Fruit fly (Drosophila melanogaster) whole organism, prepupa: ENCODE measurements around the gene xit.

Experiments used
- CG10631 ChIP-seq: fragments of 200-800 bp; sonication (Bioruptor generic); optimal IDR thresholded peaks from 2 replicates; lab custom pipeline; 2016; ENCODE audit warnings: missing biosample characterization, missing genetic modification characterization
- CG10669 ChIP-seq: fragments of 200-800 bp; sonication (Bioruptor generic); optimal IDR thresholded peaks from 3 replicates; lab custom pipeline; 2018; ENCODE audit warnings: missing biosample characterization, mild to moderate bottlenecking, missing genetic modification characterization, moderate library complexity
- CG11294 ChIP-seq: fragments of 200-800 bp; sonication (Bioruptor generic); IDR thresholded peaks from 2 replicates; pipeline ENCODE4 v1.3.6; 2022; ENCODE audit warnings: missing biosample characterization, missing genetic modification characterization
- CG11762 ChIP-seq: fragments of 200-800 bp; sonication (Bioruptor generic); optimal IDR thresholded peaks from 3 replicates; lab custom pipeline; 2016; ENCODE audit warnings: missing biosample characterization, missing genetic modification characterization; ENCODE audit not compliant: insufficient read depth
- CG11902 ChIP-seq: fragments of 200-800 bp; sonication (Bioruptor generic); optimal IDR thresholded peaks from 3 replicates; lab custom pipeline; 2016; ENCODE audit warnings: missing biosample characterization, missing genetic modification characterization
- CG15336 ChIP-seq: fragments of 200-800 bp; sonication (Bioruptor generic); IDR thresholded peaks from 2 replicates; pipeline ENCODE4 v1.3.6; 2022; ENCODE audit warnings: missing biosample characterization, missing genetic modification characterization
- CG3032 ChIP-seq: fragments of 200-800 bp; optimal IDR thresholded peaks from 2 replicates; lab custom pipeline; 2019; ENCODE audit warnings: missing biosample characterization, mild to moderate bottlenecking, missing genetic modification characterization, moderate library complexity
- CG3919 ChIP-seq: fragments of 200-800 bp; sonication (Bioruptor generic); optimal IDR thresholded peaks from 3 replicates; lab custom pipeline; 2016; ENCODE audit warnings: missing biosample characterization, missing genetic modification characterization
- CG4318 ChIP-seq: fragments of 200-800 bp; sonication (Bioruptor generic); optimal IDR thresholded peaks from 3 replicates; lab custom pipeline; 2017; ENCODE audit warnings: missing biosample characterization, mild to moderate bottlenecking, missing genetic modification characterization
- CG6276 ChIP-seq: fragments of 200-800 bp; sonication (Bioruptor generic); optimal IDR thresholded peaks from 2 replicates; lab custom pipeline; 2017; ENCODE audit warnings: missing biosample characterization, mild to moderate bottlenecking, missing genetic modification characterization
- CG6792 ChIP-seq: fragments of 200-800 bp; sonication (Bioruptor generic); optimal IDR thresholded peaks from 3 replicates; lab custom pipeline; 2016; ENCODE audit warnings: missing biosample characterization, missing genetic modification characterization
- CG6808 ChIP-seq: fragments of 200-800 bp; sonication (Bioruptor generic); optimal IDR thresholded peaks from 3 replicates; lab custom pipeline; 2017; ENCODE audit warnings: missing biosample characterization, missing genetic modification characterization, mild to moderate bottlenecking, moderate library complexity, missing genetic modification reagents
- CG6854 ChIP-seq: fragments of 200-800 bp; sonication (Bioruptor generic); optimal IDR thresholded peaks from 2 replicates; lab custom pipeline; 2017; ENCODE audit warnings: missing biosample characterization, mild to moderate bottlenecking, missing genetic modification characterization
- CG7368 ChIP-seq: fragments of 200-800 bp; sonication (Bioruptor generic); optimal IDR thresholded peaks from 3 replicates; lab custom pipeline; 2016; ENCODE audit warnings: missing biosample characterization, missing genetic modification characterization
- CG8119 ChIP-seq: fragments of 200-800 bp; sonication (Bioruptor generic); IDR thresholded peaks from 3 replicates; pipeline ENCODE4 v1.3.6; 2022; ENCODE audit warnings: missing biosample characterization, missing genetic modification characterization
- CG8319 ChIP-seq: fragments of 200-800 bp; sonication (Bioruptor generic); optimal IDR thresholded peaks from 3 replicates; lab custom pipeline; 2016; ENCODE audit warnings: missing biosample characterization, missing genetic modification characterization
- CG8632 ChIP-seq: fragments of 200-800 bp; sonication (Bioruptor generic); optimal IDR thresholded peaks from 3 replicates; lab custom pipeline; 2016; ENCODE audit warnings: missing biosample characterization, missing genetic modification characterization
- CG9139 ChIP-seq: fragments of 200-800 bp; sonication (Bioruptor generic); optimal IDR thresholded peaks from 3 replicates; lab custom pipeline; 2017; ENCODE audit warnings: missing biosample characterization, mild to moderate bottlenecking, missing genetic modification characterization
- Eip78C ChIP-seq: fragments of 200-800 bp; sonication (Bioruptor generic); peaks from one replicate; lab custom pipeline; 2016; ENCODE audit warnings: missing biosample characterization, missing genetic modification characterization
- Ets21C ChIP-seq: fragments of 200-800 bp; sonication (Bioruptor generic); optimal IDR thresholded peaks from 3 replicates; lab custom pipeline; 2016; ENCODE audit warnings: missing biosample characterization, missing genetic modification characterization
- Ets96B ChIP-seq: fragments of 200-800 bp; optimal IDR thresholded peaks from 2 replicates; lab custom pipeline; 2019; ENCODE audit warnings: missing biosample characterization, mild to moderate bottlenecking, missing genetic modification characterization, moderate library complexity
- Hr38 ChIP-seq: sonication (Bioruptor generic); optimal IDR thresholded peaks from 2 replicates; lab custom pipeline; 2016; ENCODE audit warnings: missing biosample characterization, missing genetic modification characterization
- Lpt ChIP-seq: fragments of 200-800 bp; sonication (Bioruptor generic); optimal IDR thresholded peaks from 3 replicates; lab custom pipeline; 2016; ENCODE audit warnings: missing biosample characterization, missing genetic modification characterization
- Met ChIP-seq: fragments of 200-800 bp; sonication (Bioruptor generic); optimal IDR thresholded peaks from 3 replicates; lab custom pipeline; 2016; ENCODE audit warnings: missing biosample characterization, missing genetic modification characterization
- Smox ChIP-seq: fragments of 200-800 bp; sonication (Bioruptor generic); optimal IDR thresholded peaks from 3 replicates; lab custom pipeline; 2016; ENCODE audit warnings: missing biosample characterization, missing genetic modification characterization
- Sox14 ChIP-seq: fragments of 200-800 bp; sonication (Bioruptor generic); optimal IDR thresholded peaks from 3 replicates; lab custom pipeline; 2016; ENCODE audit warnings: missing biosample characterization, missing genetic modification characterization
- achi ChIP-seq: fragments of 200-800 bp; sonication (Bioruptor generic); optimal IDR thresholded peaks from 3 replicates; lab custom pipeline; 2016; ENCODE audit warnings: missing biosample characterization, missing genetic modification characterization
- acj6 ChIP-seq: fragments of 200-800 bp; sonication (Bioruptor generic); optimal IDR thresholded peaks from 3 replicates; lab custom pipeline; 2016; ENCODE audit warnings: missing biosample characterization, missing genetic modification characterization
- cyc ChIP-seq: fragments of 200-800 bp; sonication (Bioruptor generic); optimal IDR thresholded peaks from 3 replicates; lab custom pipeline; 2016; ENCODE audit warnings: missing biosample characterization, missing genetic modification characterization
- dac ChIP-seq: fragments of 200-800 bp; sonication (Bioruptor generic); optimal IDR thresholded peaks from 2 replicates; lab custom pipeline; 2017; ENCODE audit warnings: missing biosample characterization, mild to moderate bottlenecking, missing genetic modification characterization
- dsx ChIP-seq: fragments of 200-800 bp; optimal IDR thresholded peaks from 3 replicates; lab custom pipeline; 2019; ENCODE audit warnings: missing biosample characterization, mild to moderate bottlenecking, missing genetic modification characterization, moderate library complexity; ENCODE audit not compliant: poor library complexity, severe bottlenecking
- esn ChIP-seq: fragments of 200-800 bp; sonication (Bioruptor generic); optimal IDR thresholded peaks from 2 replicates; lab custom pipeline; 2016; ENCODE audit warnings: missing biosample characterization, mild to moderate bottlenecking, missing genetic modification characterization, moderate library complexity
- fd59A ChIP-seq: fragments of 200-800 bp; sonication (Bioruptor generic); optimal IDR thresholded peaks from 2 replicates; lab custom pipeline; 2017; ENCODE audit warnings: missing biosample characterization, mild to moderate bottlenecking, missing genetic modification characterization, missing genetic modification reagents
- fd85E ChIP-seq: fragments of 200-800 bp; sonication (Bioruptor generic); optimal IDR thresholded peaks from 3 replicates; lab custom pipeline; 2016; ENCODE audit warnings: missing biosample characterization, missing genetic modification characterization
- lz ChIP-seq: fragments of 200-800 bp; sonication (Bioruptor generic); optimal IDR thresholded peaks from 3 replicates; lab custom pipeline; 2016; ENCODE audit warnings: missing biosample characterization, missing genetic modification characterization
- net ChIP-seq: fragments of 200-800 bp; sonication (Bioruptor generic); optimal IDR thresholded peaks from 3 replicates; lab custom pipeline; 2016; ENCODE audit warnings: missing biosample characterization, missing genetic modification characterization
- pdm3 ChIP-seq: fragments of 200-800 bp; sonication (Bioruptor generic); optimal IDR thresholded peaks from 3 replicates; lab custom pipeline; 2016; ENCODE audit warnings: missing biosample characterization, missing genetic modification characterization
- salr ChIP-seq, 2 experiments: fragments of 200-800 bp; sonication (Bioruptor generic); optimal IDR thresholded peaks; 3 replicates each; lab custom pipeline; 2016 to 2018; ENCODE audit warnings: missing biosample characterization in 2 of 2, missing genetic modification characterization in 2 of 2, mild to moderate bottlenecking in 1 of 2
- spab ChIP-seq: fragments of 200-800 bp; sonication (Bioruptor generic); optimal IDR thresholded peaks from 2 replicates; lab custom pipeline; 2017; ENCODE audit warnings: missing biosample characterization, mild to moderate bottlenecking, missing genetic modification characterization, missing genetic modification reagents
- ss ChIP-seq, 2 experiments: fragments of 200-800 bp; sonication (Bioruptor generic); optimal IDR thresholded peaks; 2 replicates in 1 of 2; 3 replicates in 1 of 2; lab custom pipeline; 2017 to 2018; ENCODE audit warnings: mild to moderate bottlenecking in 2 of 2, missing biosample characterization in 2 of 2, missing genetic modification characterization in 2 of 2, moderate library complexity in 1 of 2
- svp ChIP-seq: fragments of 200-800 bp; sonication (Bioruptor generic); peaks from one replicate; lab custom pipeline; 2016; ENCODE audit warnings: missing biosample characterization, missing genetic modification characterization
- topi ChIP-seq: fragments of 200-800 bp; sonication (Bioruptor generic); optimal IDR thresholded peaks from 3 replicates; lab custom pipeline; 2016; ENCODE audit warnings: missing biosample characterization, missing genetic modification characterization
- vri ChIP-seq: fragments of 200-800 bp; sonication (Bioruptor generic); optimal IDR thresholded peaks from 3 replicates; lab custom pipeline; 2016; ENCODE audit warnings: missing biosample characterization, mild to moderate bottlenecking, missing genetic modification characterization

Gene xit

DNA sequence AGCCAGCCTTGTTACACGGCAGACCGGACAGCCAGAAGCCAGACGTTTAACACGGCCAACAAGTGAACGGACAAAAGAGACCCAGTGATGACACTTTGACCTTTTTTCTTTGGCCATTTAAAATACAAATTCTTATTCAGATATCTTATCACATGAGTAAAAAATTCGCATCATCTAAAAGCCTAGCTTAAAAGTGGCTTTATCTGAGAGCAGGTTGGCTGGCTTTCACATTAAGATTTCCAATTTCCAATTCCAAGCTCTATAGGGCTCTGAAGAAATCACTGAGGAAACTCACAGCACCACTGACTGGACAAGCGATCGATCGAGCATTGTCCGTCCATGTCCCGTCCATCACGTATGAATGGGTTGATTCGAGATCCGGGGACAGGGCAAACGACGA, 45.2 kb upstream of the xit start (continued):
- no peak for TF ChIP-seq pdm3 (GFP tag; lab: Kevin White, UChicago)
- no peak for TF ChIP-seq net (GFP tag; lab: Kevin White, UChicago)
- no peak for TF ChIP-seq CG6792 (GFP tag; lab: Kevin White, UChicago)
- TF ChIP-seq CG6276 (GFP tag; lab: Kevin White, UChicago) = no peak
- no peak for TF ChIP-seq lz (GFP tag; lab: Kevin White, UChicago)
- no peak for TF ChIP-seq CG6854 (GFP tag; lab: Kevin White, UChicago)
- TF ChIP-seq Hr38 = no peak
- TF ChIP-seq svp = peak; percentile 70
- no peak for TF ChIP-seq fd85E
- TF ChIP-seq acj6 (GFP tag; lab: Kevin White, UChicago) = no peak

DNA sequence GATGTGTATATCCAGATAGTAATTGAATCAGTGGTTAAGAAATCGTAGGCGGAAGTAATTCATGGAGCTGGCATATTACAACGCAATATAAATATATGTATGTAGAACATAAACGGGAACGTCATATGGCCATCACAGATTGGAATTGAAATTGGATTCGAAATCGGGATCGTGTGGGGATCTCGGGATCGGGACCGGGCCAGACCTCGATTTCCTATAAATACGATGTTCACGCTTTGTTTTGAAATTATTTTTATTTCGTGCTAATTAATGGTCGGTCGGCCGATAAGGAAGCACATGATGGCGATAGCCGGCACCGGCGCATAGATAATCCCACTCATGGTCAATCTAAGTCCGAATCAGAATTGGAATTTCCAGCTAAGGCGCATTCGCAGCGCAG, 44.5 kb upstream of the xit start:
- TF ChIP-seq svp = peak; percentile 92
- TF ChIP-seq CG8119 (GFP tag; lab: Robert Waterston, UW) = no peak

DNA sequence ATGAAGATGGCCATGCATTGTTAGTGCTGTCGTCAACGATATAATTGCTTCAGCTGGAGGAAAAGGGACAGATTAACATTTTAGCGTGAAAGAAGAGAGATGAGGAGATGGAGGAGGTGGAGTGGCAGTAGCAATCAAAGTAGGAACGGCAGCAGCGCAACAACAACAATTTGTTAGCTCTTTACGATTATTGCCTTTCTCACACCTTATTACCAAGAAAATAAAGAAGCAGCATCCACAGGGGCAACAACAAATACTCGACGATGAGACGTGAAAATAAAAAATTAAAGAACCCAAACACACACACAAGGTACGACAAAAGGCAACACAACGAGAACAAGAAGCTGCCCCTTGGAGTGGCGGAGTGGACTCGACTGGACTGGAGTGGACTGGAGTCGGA, 43.9 kb upstream of the xit start:
- TF ChIP-seq CG8632 (GFP tag; lab: Kevin White, UChicago) (no peak), CG10631 (GFP tag; lab: Kevin White, UChicago) (no peak), fd59A (GFP tag; lab: Kevin White, UChicago) (no peak), CG11294 (GFP tag; lab: Robert Waterston, UW) (no peak), CG6854 (GFP tag; lab: Kevin White, UChicago) (no peak), CG11762 (no peak), esn (GFP tag; lab: Kevin White, UChicago) (no peak), cyc (GFP tag; lab: Kevin White, UChicago) (no peak), CG15336 (GFP tag; lab: Robert Waterston, UW) (no peak), Smox (GFP tag; lab: Kevin White, UChicago) (no peak), Eip78C (GFP tag; lab: Kevin White, UChicago) (no peak), salr (GFP tag; optimal IDR thresholded peaks at IDR 0.05; lab: Kevin White, UChicago) (no peak), achi (GFP tag; lab: Kevin White, UChicago) (no peak), Ets21C (GFP tag; lab: Kevin White, UChicago) (no peak), Hr38 (no peak), vri (GFP tag; lab: Kevin White, UChicago) (no peak)

- TF ChIP-seq acj6 (GFP tag; lab: Kevin White, UChicago) (peak; percentile 87), salr (GFP tag; optimal IDR thresholded peaks at IDR 0.05; lab: Kevin White, UChicago) (peak; percentile 90 to 92), CG11294 (GFP tag; lab: Robert Waterston, UW) (0 out of 2 replicates have a peak, but pooled peaks have one; percentile 25), CG6808 (GFP tag; lab: Kevin White, UChicago) (peak; percentile 91), CG10669 (GFP tag; lab: Kevin White, UChicago) (peak; percentile 94), CG8119 (GFP tag; lab: Robert Waterston, UW) (peak; percentile 83), dac (GFP tag; lab: Kevin White, UChicago) (peak; percentile 71), CG8319 (peak; percentile 71), CG9139 (GFP tag; lab: Kevin White, UChicago) (peak; percentile 72), CG6792 (GFP tag; lab: Kevin White, UChicago) (peak; percentile 89), ss (GFP tag; optimal IDR thresholded peaks at IDR 0.05; lab: Kevin White, UChicago) (peak; percentile 83 to 92), CG7368 (GFP tag; lab: Kevin White, UChicago) (peak; percentile 80), spab (peak; percentile 85), CG11762 (peak; percentile 87), dsx (peak; percentile 93), CG15336 (GFP tag; lab: Robert Waterston, UW) (peak; percentile 76), fd59A (GFP tag; lab: Kevin White, UChicago) (peak; percentile 90), CG8632 (GFP tag; lab: Kevin White, UChicago) (peak; percentile 85), Met (GFP tag; lab: Kevin White, UChicago) (peak; percentile 91), vri (GFP tag; lab: Kevin White, UChicago) (peak; percentile 81), achi (GFP tag; lab: Kevin White, UChicago) (peak; percentile 88), topi (GFP tag; lab: Kevin White, UChicago) (peak; percentile 93), Ets96B (tag; lab: Kevin White, UChicago) (peak; percentile 95), fd85E (peak; percentile 60), Sox14 (GFP tag; lab: Kevin White, UChicago) (peak; percentile 91), Lpt (peak; percentile 80), CG4318 (GFP tag; lab: Kevin White, UChicago) (peak; percentile 72), CG11902 (GFP tag; lab: Kevin White, UChicago) (peak; percentile 72), Smox (GFP tag; lab: Kevin White, UChicago) (peak; percentile 89), CG3032 (tag; lab: Kevin White, UChicago) (peak; percentile 93), CG6276 (GFP tag; lab: Kevin White, UChicago) (peak; percentile 68), CG3919 (peak; percentile 89), CG10631 (GFP tag; lab: Kevin White, UChicago) (peak; percentile 91)
These were observed 43.4 kb upstream of the xit start for dm6 chrX:6777394-6777793.
